Worm (Caenorhabditis elegans): ENCODE results near the gene lge-1.

DNA sequence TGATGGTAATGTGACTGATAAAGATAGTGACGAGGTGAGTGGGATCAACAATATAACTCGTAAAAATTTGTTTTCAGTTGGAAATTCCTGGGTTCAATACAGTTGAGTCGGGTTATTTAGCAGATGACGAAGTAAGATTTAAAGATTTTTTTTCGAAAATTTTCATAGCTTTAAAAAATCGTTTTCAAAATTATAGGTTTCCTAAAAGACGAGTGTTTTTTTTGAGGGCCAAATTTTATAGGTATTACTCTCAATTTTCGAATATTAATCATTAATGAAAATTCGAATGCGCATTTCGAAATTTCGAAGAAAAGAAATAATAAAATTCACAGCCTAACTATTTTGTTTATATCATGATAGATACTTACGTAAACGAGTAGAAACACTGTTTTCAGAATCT lies 4.8 kb downstream of the lge-1 start:
- no peak for TF ChIP-seq rnt-1 (tag; optimal IDR thresholded peaks at IDR 0.05)
- no peak for TF ChIP-seq ceh-31 (tag; optimal IDR thresholded peaks at IDR 0.05)
- no peak for TF ChIP-seq unc-55 (GFP tag; optimal IDR thresholded peaks at IDR 0.05)
- TF ChIP-seq dmd-4 (tag; optimal IDR thresholded peaks at IDR 0.05; ENCODE audit: borderline replicate concordance): no peak
- TF ChIP-seq nhr-11 (tag; optimal IDR thresholded peaks at IDR 0.05): no peak
- TF ChIP-seq lin-11 (tag; optimal IDR thresholded peaks at IDR 0.05): no peak
- no peak for TF ChIP-seq ama-1 (optimal IDR thresholded peaks at IDR 0.05)
- TF ChIP-seq pha-2 (tag; optimal IDR thresholded peaks at IDR 0.05): no peak
- no peak for TF ChIP-seq tbx-2 (tag; optimal IDR thresholded peaks at IDR 0.05)

All from whole organism, late embryonic.